Worm (Caenorhabditis elegans): ENCODE measurements around the gene dhrr-1.

DNA sequence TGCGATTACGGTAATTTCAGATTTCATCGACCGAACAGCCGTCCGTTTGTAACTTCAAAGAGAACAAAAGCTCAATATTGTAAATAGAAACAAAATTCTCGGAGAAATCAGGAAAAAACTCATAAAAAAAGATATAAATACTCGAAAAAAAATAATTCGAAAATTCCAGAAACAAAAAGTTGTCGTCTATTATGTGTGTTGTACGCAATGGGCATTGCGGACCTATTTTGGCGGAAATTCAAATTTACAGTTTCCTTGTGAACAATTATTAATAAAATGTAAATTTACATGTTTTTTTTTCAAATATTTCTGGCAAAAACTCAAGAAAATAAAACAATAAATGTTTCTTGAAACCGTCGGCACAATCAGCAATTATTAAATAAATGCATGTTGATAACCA is 41.0 kb downstream of the dhrr-1 start:
- TF ChIP-seq ref-1 (GFP tag; conservative IDR thresholded peaks at IDR 0.05), result no peak
- no peak for TF ChIP-seq cog-1 (tag; optimal IDR thresholded peaks at IDR 0.05)
- TF ChIP-seq flt-1 (GFP tag; IDR thresholded peaks at IDR 0.05), result no peak
- TF ChIP-seq T22C8.4 (GFP tag; IDR thresholded peaks at IDR 0.05), result no peak
- TF ChIP-seq med-1 (GFP tag; optimal IDR thresholded peaks at IDR 0.05; ENCODE audit: insufficient read depth), result no peak
- no peak for TF ChIP-seq ztf-23 (GFP tag; IDR thresholded peaks at IDR 0.05)
